Worm (Caenorhabditis elegans): Measurements from ENCODE around the gene Y5F2A.4.

Y5F2A.4 gene

DNA sequence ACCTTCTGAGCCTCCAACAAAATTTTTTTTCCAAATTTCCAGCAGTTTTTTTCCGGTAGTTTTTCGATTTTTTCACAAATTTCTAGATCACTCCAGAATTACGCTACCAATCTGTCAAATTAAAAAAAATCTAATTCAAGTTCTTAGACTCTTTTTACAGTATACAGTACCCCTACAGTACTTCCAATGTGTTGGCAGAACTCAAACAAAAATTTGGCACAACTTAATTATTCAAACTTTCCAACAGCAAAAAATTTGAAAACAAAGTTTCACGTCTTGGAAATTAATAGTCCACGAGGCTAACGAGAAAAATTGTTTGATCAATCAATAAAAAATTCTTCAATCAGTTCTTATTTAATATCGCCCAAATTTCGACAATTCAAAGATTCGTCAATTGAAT lies 28.6 kb downstream of the Y5F2A.4 start, which contains the start of gene F36H1.3:
Gene F36H1.3, plus strand, starts transcription at position 323 of the 400 bp plus-strand sequence.
- TF ChIP-seq ztf-11 (tag; optimal IDR thresholded peaks at IDR 0.05) (no peak), lsy-2 (tag; optimal IDR thresholded peaks at IDR 0.05) (no peak), sem-4 (tag; optimal IDR thresholded peaks at IDR 0.05) (no peak)

DNA sequence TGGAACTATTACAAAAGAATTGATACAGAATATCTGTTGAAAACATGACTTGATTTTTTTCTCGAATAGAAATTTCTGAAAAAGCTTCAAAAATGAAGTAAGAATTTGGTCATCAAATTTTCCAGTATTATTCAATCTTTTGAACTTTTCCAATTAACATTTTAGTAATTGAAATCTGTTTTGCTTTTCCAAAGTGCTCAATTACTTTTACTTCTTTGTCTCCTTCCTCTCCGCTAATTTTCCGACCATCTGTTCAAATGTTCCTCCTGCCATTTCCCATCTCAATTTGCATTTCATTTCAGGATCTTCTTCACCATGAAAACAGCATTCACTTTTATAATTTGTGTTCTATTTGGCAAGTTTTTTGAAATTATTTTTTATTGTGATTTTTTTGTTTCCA lies 29.5 kb downstream of the Y5F2A.4 start, which contains the start of gene F36H1.11:
Gene F36H1.11, plus strand, starts transcription at position 301 of the 400 bp plus-strand sequence.
- TF ChIP-seq elt-1 (tag; optimal IDR thresholded peaks at IDR 0.05): no peak
- TF ChIP-seq unc-55 (GFP tag; optimal IDR thresholded peaks at IDR 0.05): no peak
- TF ChIP-seq sma-9 (GFP tag; optimal IDR thresholded peaks at IDR 0.05): no peak
- no peak for TF ChIP-seq sma-9 (tag; optimal IDR thresholded peaks at IDR 0.05)
- TF ChIP-seq nhr-25 (tag; optimal IDR thresholded peaks at IDR 0.05): no peak

DNA sequence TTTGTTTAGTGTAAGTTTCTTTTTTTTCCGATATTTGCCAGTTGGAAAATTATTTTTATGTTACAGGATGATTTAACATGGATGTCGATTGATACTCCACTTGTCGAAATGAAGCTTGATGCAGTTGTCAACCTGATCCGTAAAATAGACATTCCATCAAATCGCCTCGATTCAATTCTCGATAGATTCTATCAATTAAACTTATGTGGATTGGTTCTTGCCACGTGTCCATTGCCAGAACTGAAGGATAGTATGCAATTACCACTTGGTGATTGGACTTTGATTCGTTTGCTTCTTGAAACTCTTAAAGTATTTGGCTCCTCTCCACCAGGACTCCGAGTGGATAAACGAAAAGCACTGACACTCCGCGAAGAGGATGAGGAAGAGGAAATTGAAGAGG lies 34.0 kb downstream of the Y5F2A.4 start:
- TF ChIP-seq ceh-82 (tag; optimal IDR thresholded peaks at IDR 0.05): no peak
- TF ChIP-seq sma-9 (GFP tag; optimal IDR thresholded peaks at IDR 0.05): no peak
- TF ChIP-seq sma-9 (tag; optimal IDR thresholded peaks at IDR 0.05): no peak
- TF ChIP-seq fos-1 (tag; optimal IDR thresholded peaks at IDR 0.05): no peak
- no peak for TF ChIP-seq ztf-1 (GFP tag; conservative IDR thresholded peaks at IDR 0.05)
- TF ChIP-seq ztf-11 (tag; optimal IDR thresholded peaks at IDR 0.05): no peak
- TF ChIP-seq lin-11 (tag; optimal IDR thresholded peaks at IDR 0.05): no peak
- TF ChIP-seq nhr-23 (tag; optimal IDR thresholded peaks at IDR 0.05): no peak
- TF ChIP-seq nhr-10 (tag; optimal IDR thresholded peaks at IDR 0.05): no peak
- TF ChIP-seq nhr-25 (tag; optimal IDR thresholded peaks at IDR 0.05): no peak

DNA sequence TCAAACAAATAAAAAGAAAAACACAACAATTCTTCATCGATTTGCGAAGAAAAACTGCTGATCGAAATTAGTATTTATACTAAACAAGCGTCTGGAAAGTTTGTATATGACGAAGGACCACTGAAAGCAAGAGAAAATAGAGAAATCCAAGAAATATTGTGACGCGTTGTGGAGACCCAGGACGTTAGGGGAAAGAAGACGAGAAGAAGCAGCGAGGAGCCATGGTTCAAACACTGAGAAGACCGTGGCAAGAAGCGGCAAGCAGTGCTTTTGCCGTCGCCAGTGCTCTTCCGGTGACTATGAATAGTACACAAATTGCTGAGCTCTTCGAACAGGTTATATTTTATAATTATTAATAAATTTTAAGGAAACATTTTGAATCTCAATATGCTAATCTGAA lies 39.7 kb downstream of the Y5F2A.4 start:
- no peak for TF ChIP-seq nhr-77 (tag; optimal IDR thresholded peaks at IDR 0.05)
- no peak for TF ChIP-seq elt-3 (tag; optimal IDR thresholded peaks at IDR 0.05)
- TF ChIP-seq unc-55 (GFP tag; optimal IDR thresholded peaks at IDR 0.05): peak; percentile 64
- peak; percentile 53 for TF ChIP-seq C34F6.9 (tag; optimal IDR thresholded peaks at IDR 0.05)

DNA sequence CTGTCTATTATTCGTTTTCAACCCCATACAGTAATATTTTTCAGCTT lies 39.9 kb downstream of the Y5F2A.4 start, which contains the start of gene kdin-1:
Gene kdin-1, plus strand, starts transcription at position 38 of the 47 bp plus-strand sequence.
- no peak for TF ChIP-seq nhr-129 (tag; optimal IDR thresholded peaks at IDR 0.05)
- TF ChIP-seq nhr-6 (tag; optimal IDR thresholded peaks at IDR 0.05): no peak
- no peak for TF ChIP-seq nhr-11 (tag; optimal IDR thresholded peaks at IDR 0.05)
- TF ChIP-seq blmp-1 (tag; optimal IDR thresholded peaks at IDR 0.05; ENCODE audit: insufficient read depth): no peak
- TF ChIP-seq lin-11 (tag; optimal IDR thresholded peaks at IDR 0.05): no peak
- TF ChIP-seq F13H6.1 (tag; optimal IDR thresholded peaks at IDR 0.05): no peak
- TF ChIP-seq elt-1 (tag; optimal IDR thresholded peaks at IDR 0.05): no peak
- no peak for TF ChIP-seq elt-3 (tag; optimal IDR thresholded peaks at IDR 0.05)
- no peak for TF ChIP-seq lsy-2 (tag; optimal IDR thresholded peaks at IDR 0.05)
- no peak for TF ChIP-seq ama-1 (optimal IDR thresholded peaks at IDR 0.05)
- TF ChIP-seq ZK546.5 (tag; optimal IDR thresholded peaks at IDR 0.05): no peak
- TF ChIP-seq crh-2 (tag; optimal IDR thresholded peaks at IDR 0.05): no peak
- TF ChIP-seq ztf-1 (GFP tag; conservative IDR thresholded peaks at IDR 0.05): no peak
- no peak for TF ChIP-seq nhr-12 (tag; optimal IDR thresholded peaks at IDR 0.05)
- no peak for TF ChIP-seq mab-5 (tag; optimal IDR thresholded peaks at IDR 0.05)
- no peak for TF ChIP-seq sem-4 (tag; optimal IDR thresholded peaks at IDR 0.05)
- no peak for TF ChIP-seq snpc-4 (tag; optimal IDR thresholded peaks at IDR 0.05)
- TF ChIP-seq ceh-16 (tag; optimal IDR thresholded peaks at IDR 0.05): no peak
- TF ChIP-seq fos-1 (tag; optimal IDR thresholded peaks at IDR 0.05): no peak
- no peak for TF ChIP-seq peb-1 (tag; optimal IDR thresholded peaks at IDR 0.05)

DNA sequence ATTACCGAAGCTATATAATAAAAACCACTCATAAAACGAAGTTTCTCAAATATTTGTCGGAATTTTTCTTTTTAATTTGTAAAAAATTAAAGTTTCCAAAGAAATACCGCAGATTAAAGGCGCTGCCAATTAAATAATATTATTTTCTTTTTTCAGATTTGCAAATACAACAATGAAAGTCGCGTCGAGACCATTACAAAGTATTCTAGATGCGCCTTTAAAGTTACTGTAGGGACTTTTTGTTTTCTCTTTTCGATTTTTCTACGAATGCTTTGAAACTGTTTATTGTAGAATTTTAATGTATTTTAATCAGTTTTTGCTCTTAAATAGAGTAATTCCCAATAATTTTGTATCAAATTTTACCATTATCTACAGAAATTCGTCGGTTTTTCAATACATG lies 40.2 kb downstream of the Y5F2A.4 start:
- TF ChIP-seq nhr-25 (tag; optimal IDR thresholded peaks at IDR 0.05) (no peak), snpc-4 (tag; optimal IDR thresholded peaks at IDR 0.05) (no peak), peb-1 (tag; optimal IDR thresholded peaks at IDR 0.05) (no peak)

DNA sequence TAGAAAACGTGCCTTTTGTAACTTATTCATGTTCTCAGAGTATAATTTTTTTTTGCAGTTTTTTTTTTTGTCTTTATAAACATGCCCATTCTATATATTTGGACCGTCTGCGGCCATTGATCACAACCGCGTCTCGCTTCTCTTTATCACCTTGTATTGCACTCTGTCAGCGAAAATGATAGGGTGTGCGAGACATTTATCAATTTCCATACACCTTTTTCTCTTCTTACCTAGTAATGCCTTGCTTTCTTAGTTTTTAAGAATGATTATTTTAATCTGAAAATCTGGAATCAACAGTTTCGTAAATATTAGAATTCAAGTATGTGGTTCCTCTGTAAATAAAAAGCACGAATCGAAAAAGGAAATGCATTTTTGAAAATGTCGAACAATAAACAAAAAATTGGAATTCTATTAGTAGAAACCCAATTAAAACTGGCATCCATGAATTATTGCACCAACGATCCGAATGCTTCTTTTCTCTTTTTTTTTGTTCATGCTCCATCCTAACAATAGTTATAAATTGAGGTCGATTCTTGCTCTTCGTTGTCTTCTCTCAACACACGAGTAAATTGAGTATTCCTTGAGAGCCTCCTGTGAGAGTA lies 41.2 kb downstream of the Y5F2A.4 start:
- TF ChIP-seq skn-1 (tag; optimal IDR thresholded peaks at IDR 0.05) (no peak), blmp-1 (tag; optimal IDR thresholded peaks at IDR 0.05; ENCODE audit: insufficient read depth) (no peak), aly-2 (tag; optimal IDR thresholded peaks at IDR 0.05) (no peak), sem-4 (tag; optimal IDR thresholded peaks at IDR 0.05) (no peak), crh-2 (tag; optimal IDR thresholded peaks at IDR 0.05) (no peak), zag-1 (tag; optimal IDR thresholded peaks at IDR 0.05) (peak; percentile 22), ceh-16 (tag; optimal IDR thresholded peaks at IDR 0.05) (no peak), mab-5 (tag; optimal IDR thresholded peaks at IDR 0.05) (no peak), unc-55 (GFP tag; optimal IDR thresholded peaks at IDR 0.05) (no peak), nhr-23 (tag; optimal IDR thresholded peaks at IDR 0.05) (no peak), ceh-82 (tag; optimal IDR thresholded peaks at IDR 0.05) (no peak), nhr-12 (tag; optimal IDR thresholded peaks at IDR 0.05) (no peak), dmd-4 (tag; optimal IDR thresholded peaks at IDR 0.05) (no peak), lsy-2 (tag; optimal IDR thresholded peaks at IDR 0.05) (peak in 1 of 2 experiments; percentile 33), ama-1 (optimal IDR thresholded peaks at IDR 0.05) (no peak), F13H6.1 (tag; optimal IDR thresholded peaks at IDR 0.05) (no peak), fos-1 (tag; optimal IDR thresholded peaks at IDR 0.05) (peak; percentile 73), Y55F3AM.14 (GFP tag; optimal IDR thresholded peaks at IDR 0.05) (no peak), egl-27 (tag; optimal IDR thresholded peaks at IDR 0.05) (no peak), R02D3.7 (tag; optimal IDR thresholded peaks at IDR 0.05) (no peak)
